Worm (Caenorhabditis elegans) whole organism, young adult: ENCODE data around the gene srx-46.

ENCODE experiments used
- C17E4.6 ChIP-seq: fragments of 200-800 bp; sonication (Bioruptor generic); IDR thresholded peaks from 2 replicates; pipeline ENCODE4 v1.3.6; 2022; ENCODE audit warnings: missing genetic modification reagents, missing genetic modification characterization, missing compliant biosample characterization
- D2030.7 ChIP-seq: fragments of 200-800 bp; sonication (Bioruptor generic); IDR thresholded peaks from 2 replicates; pipeline ENCODE4 v1.3.6; 2022; ENCODE audit warnings: missing genetic modification reagents, missing genetic modification characterization, missing compliant biosample characterization
- F55B11.4 ChIP-seq: sonication (generic microtip); optimal IDR thresholded peaks from 2 replicates; lab custom pipeline; 2016; ENCODE audit warnings: missing compliant biosample characterization, missing genetic modification characterization, borderline replicate concordance; ENCODE audit not compliant: insufficient read depth
- F57A8.1 ChIP-seq: fragments of 200-800 bp; sonication (Bioruptor generic); optimal IDR thresholded peaks from 2 replicates; lab custom pipeline; 2018; ENCODE audit warnings: mild to moderate bottlenecking, missing genetic modification characterization, moderate library complexity, missing compliant biosample characterization
- F57C9.4 ChIP-seq: sonication (generic microtip); optimal IDR thresholded peaks from 2 replicates; lab custom pipeline; 2017; ENCODE audit warnings: mild to moderate bottlenecking, missing genetic modification characterization, missing compliant biosample characterization
- K11D2.4 ChIP-seq: fragments of 200-800 bp; sonication (Bioruptor generic); IDR thresholded peaks from 2 replicates; pipeline ENCODE4 v1.3.6; 2022; ENCODE audit warnings: missing genetic modification reagents, missing genetic modification characterization, missing compliant biosample characterization
- K12H6.12 ChIP-seq: fragments of 200-800 bp; sonication (Bioruptor generic); optimal IDR thresholded peaks from 2 replicates; lab custom pipeline; 2018; ENCODE audit warnings: mild to moderate bottlenecking, missing genetic modification characterization, missing compliant biosample characterization
- T26A5.8 ChIP-seq: sonication (generic microtip); optimal IDR thresholded peaks from 2 replicates; lab custom pipeline; 2016; ENCODE audit warnings: missing genetic modification characterization, missing compliant biosample characterization
- Y53F4B.3 ChIP-seq: fragments of 200-800 bp; sonication (Bioruptor generic); IDR thresholded peaks from 2 replicates; pipeline ENCODE4 v1.3.6; 2022; ENCODE audit warnings: missing genetic modification reagents, missing genetic modification characterization, missing compliant biosample characterization
- Y53G8AR.9 ChIP-seq: fragments of 200-800 bp; sonication (Bioruptor generic); conservative IDR thresholded peaks from 2 replicates; pipeline ENCODE4 v1.3.6; 2022; ENCODE audit warnings: missing genetic modification reagents, missing genetic modification characterization, missing compliant biosample characterization
- Y67H2A.10 ChIP-seq: fragments of 200-800 bp; sonication (Bioruptor generic); conservative IDR thresholded peaks from 2 replicates; pipeline ENCODE4 v1.3.6; 2022; ENCODE audit warnings: missing genetic modification reagents, missing genetic modification characterization, missing compliant biosample characterization
- Y79H2A.3 ChIP-seq: fragments of 200-800 bp; sonication (Bioruptor generic); conservative IDR thresholded peaks from 2 replicates; pipeline ENCODE4 v1.3.6; 2022; ENCODE audit warnings: missing genetic modification reagents, missing genetic modification characterization, missing compliant biosample characterization
- aptf-2 ChIP-seq: fragments of 200-800 bp; sonication (Bioruptor generic); conservative IDR thresholded peaks from 2 replicates; pipeline ENCODE4 v1.3.6; 2022; ENCODE audit warnings: missing genetic modification reagents, missing genetic modification characterization, missing compliant biosample characterization
- aptf-3 ChIP-seq: fragments of 200-800 bp; sonication (Bioruptor generic); IDR thresholded peaks from 2 replicates; pipeline ENCODE4 v1.3.6; 2022; ENCODE audit warnings: missing genetic modification characterization, missing compliant biosample characterization
- atf-7 ChIP-seq: sonication (generic microtip); optimal IDR thresholded peaks from 2 replicates; lab custom pipeline; 2017; ENCODE audit warnings: mild to moderate bottlenecking, missing genetic modification characterization, missing compliant biosample characterization
- bed-1 ChIP-seq: fragments of 200-800 bp; sonication (Bioruptor generic); IDR thresholded peaks from 2 replicates; pipeline ENCODE4 v1.3.6; 2022; ENCODE audit warnings: missing genetic modification reagents, missing genetic modification characterization, missing compliant biosample characterization
- ccch-3 ChIP-seq: fragments of 200-800 bp; sonication (Bioruptor generic); optimal IDR thresholded peaks from 2 replicates; lab custom pipeline; 2018; ENCODE audit warnings: mild to moderate bottlenecking, missing genetic modification characterization, missing compliant biosample characterization
- ceh-27 ChIP-seq: fragments of 200-800 bp; sonication (Bioruptor generic); optimal IDR thresholded peaks from 2 replicates; lab custom pipeline; 2018; ENCODE audit warnings: mild to moderate bottlenecking, missing genetic modification characterization, moderate library complexity, missing compliant biosample characterization
- ceh-58 ChIP-seq: fragments of 200-800 bp; sonication (Bioruptor generic); IDR thresholded peaks from 2 replicates; pipeline ENCODE4 v1.3.6; 2022; ENCODE audit warnings: missing genetic modification characterization, missing compliant biosample characterization
- ceh-79 ChIP-seq: sonication (generic microtip); optimal IDR thresholded peaks from 2 replicates; lab custom pipeline; 2017; ENCODE audit warnings: mild to moderate bottlenecking, missing genetic modification characterization, missing compliant biosample characterization
- ceh-91 ChIP-seq: fragments of 200-800 bp; sonication (Bioruptor generic); IDR thresholded peaks from 2 replicates; pipeline ENCODE4 v1.3.6; 2022; ENCODE audit warnings: missing genetic modification reagents, missing genetic modification characterization, missing compliant biosample characterization
- efl-1 ChIP-seq: fragments of 150-350 bp; optimal IDR thresholded peaks from 2 replicates; lab custom pipeline; 2014; ENCODE audit warnings: missing biosample characterization, missing genetic modification reagents, missing genetic modification characterization
- egrh-3 ChIP-seq: fragments of 200-800 bp; sonication (Bioruptor generic); IDR thresholded peaks from 2 replicates; pipeline ENCODE4 v1.3.6; 2022; ENCODE audit warnings: missing genetic modification reagents, missing genetic modification characterization, missing compliant biosample characterization
- fkh-3 ChIP-seq: sonication (generic microtip); optimal IDR thresholded peaks from 2 replicates; lab custom pipeline; 2016; ENCODE audit warnings: mild to moderate bottlenecking, missing genetic modification characterization, missing compliant biosample characterization
- hrde-1 ChIP-seq: sonication (generic microtip); optimal IDR thresholded peaks from 2 replicates; lab custom pipeline; 2016; ENCODE audit warnings: missing genetic modification characterization, mild to moderate bottlenecking, missing compliant biosample characterization, moderate library complexity, missing genotype, missing genetic modification reagents, borderline replicate concordance
- hsf-1 ChIP-seq: fragments of 200-800 bp; sonication (Bioruptor generic); IDR thresholded peaks from 2 replicates; pipeline ENCODE4 v1.3.6; 2022; ENCODE audit warnings: missing genetic modification reagents, missing genetic modification characterization, missing compliant biosample characterization
- lag-1 ChIP-seq: fragments of 200-800 bp; sonication (Bioruptor generic); IDR thresholded peaks from 2 replicates; pipeline ENCODE4 v1.3.6; 2022; ENCODE audit warnings: missing genetic modification reagents, missing genetic modification characterization, missing compliant biosample characterization
- lin-40 ChIP-seq: sonication (generic microtip); optimal IDR thresholded peaks from 2 replicates; lab custom pipeline; 2016; ENCODE audit warnings: missing genetic modification characterization, mild to moderate bottlenecking, missing compliant biosample characterization, missing genotype, missing genetic modification reagents
- lsy-27 ChIP-seq: sonication (generic microtip); optimal IDR thresholded peaks from 2 replicates; lab custom pipeline; 2017; ENCODE audit warnings: missing genetic modification characterization, mild to moderate bottlenecking, missing compliant biosample characterization, antibody characterized with exemption, missing genotype, borderline replicate concordance; ENCODE audit not compliant: insufficient read depth
- madf-10 ChIP-seq: sonication (generic microtip); optimal IDR thresholded peaks from 2 replicates; lab custom pipeline; 2016; ENCODE audit warnings: mild to moderate bottlenecking, missing genetic modification characterization, missing compliant biosample characterization
- mxl-1 ChIP-seq: sonication (generic microtip); optimal IDR thresholded peaks from 2 replicates; lab custom pipeline; 2016; ENCODE audit warnings: missing genetic modification characterization, missing compliant biosample characterization
- nfya-2 ChIP-seq: fragments of 200-800 bp; sonication (Bioruptor generic); IDR thresholded peaks from 2 replicates; pipeline ENCODE4 v1.3.6; 2022; ENCODE audit warnings: missing genetic modification reagents, missing genetic modification characterization, missing compliant biosample characterization
- nfyb-1 ChIP-seq: fragments of 200-800 bp; sonication (Bioruptor generic); IDR thresholded peaks from 2 replicates; pipeline ENCODE4 v1.3.6; 2022; ENCODE audit warnings: missing genetic modification reagents, missing genetic modification characterization, missing compliant biosample characterization
- nhr-120 ChIP-seq: fragments of 200-800 bp; sonication (Bioruptor generic); IDR thresholded peaks from 2 replicates; pipeline ENCODE4 v1.3.6; 2022; ENCODE audit warnings: missing genetic modification characterization, missing compliant biosample characterization
- nhr-179 ChIP-seq: sonication (generic microtip); optimal IDR thresholded peaks from 2 replicates; lab custom pipeline; 2016; ENCODE audit warnings: mild to moderate bottlenecking, missing genetic modification characterization, missing compliant biosample characterization
- nhr-90 ChIP-seq: sonication (generic microtip); optimal IDR thresholded peaks from 2 replicates; lab custom pipeline; 2016; ENCODE audit warnings: missing genotype, mild to moderate bottlenecking, missing genetic modification characterization, missing compliant biosample characterization
- sea-2 ChIP-seq: fragments of 200-800 bp; sonication (Bioruptor generic); IDR thresholded peaks from 2 replicates; pipeline ENCODE4 v1.3.6; 2022; ENCODE audit warnings: missing genetic modification characterization, missing compliant biosample characterization
- snpc-1.1 ChIP-seq: sonication (generic microtip); optimal IDR thresholded peaks from 2 replicates; lab custom pipeline; 2017; ENCODE audit warnings: missing genetic modification characterization, mild to moderate bottlenecking, missing compliant biosample characterization, antibody characterized with exemption, moderate library complexity, missing genotype, missing genetic modification reagents; ENCODE audit not compliant: insufficient read depth
- snpc-1.3 ChIP-seq: sonication (generic microtip); optimal IDR thresholded peaks from 2 replicates; lab custom pipeline; 2017; ENCODE audit warnings: missing genetic modification characterization, mild to moderate bottlenecking, missing compliant biosample characterization, antibody characterized with exemption, moderate library complexity, missing genotype, missing genetic modification reagents; ENCODE audit not compliant: insufficient read depth
- somi-1 ChIP-seq: fragments of 200-800 bp; sonication (Bioruptor generic); optimal IDR thresholded peaks from 2 replicates; lab custom pipeline; 2018; ENCODE audit warnings: mild to moderate bottlenecking, missing genetic modification characterization, missing compliant biosample characterization
- sptf-2 ChIP-seq: fragments of 200-800 bp; sonication (Bioruptor generic); optimal IDR thresholded peaks from 2 replicates; lab custom pipeline; 2018; ENCODE audit warnings: mild to moderate bottlenecking, missing genetic modification characterization, missing compliant biosample characterization
- tbp1 ChIP-seq: fragments of 200-800 bp; sonication (Bioruptor generic); optimal IDR thresholded peaks from 2 replicates; lab custom pipeline; 2018; ENCODE audit warnings: mild to moderate bottlenecking, missing genetic modification characterization, missing compliant biosample characterization
- tlf-1 ChIP-seq: fragments of 200-800 bp; sonication (Bioruptor generic); optimal IDR thresholded peaks from 2 replicates; lab custom pipeline; 2018; ENCODE audit warnings: mild to moderate bottlenecking, missing genetic modification characterization, missing compliant biosample characterization
- zim-3 ChIP-seq: sonication (generic microtip); optimal IDR thresholded peaks from 2 replicates; lab custom pipeline; 2017; ENCODE audit warnings: mild to moderate bottlenecking, missing genetic modification characterization, moderate library complexity, missing compliant biosample characterization
- ztf-18 ChIP-seq: sonication (generic microtip); optimal IDR thresholded peaks from 2 replicates; lab custom pipeline; 2016; ENCODE audit warnings: missing genotype, mild to moderate bottlenecking, missing genetic modification characterization, missing compliant biosample characterization
- ztf-22 ChIP-seq: fragments of 200-800 bp; sonication (Bioruptor generic); optimal IDR thresholded peaks from 2 replicates; lab custom pipeline; 2018; ENCODE audit warnings: mild to moderate bottlenecking, missing genetic modification characterization, moderate library complexity, missing compliant biosample characterization
- ztf-25 ChIP-seq: fragments of 200-800 bp; sonication (Bioruptor generic); IDR thresholded peaks from 2 replicates; pipeline ENCODE4 v1.3.6; 2022; ENCODE audit warnings: missing genetic modification reagents, missing genetic modification characterization, missing compliant biosample characterization

srx-46 gene

ce11 chrV:9342965-9343628 lies 9.9 kb upstream of the srx-46 start (continued):
- TF ChIP-seq egrh-3 (GFP tag; lab: Robert Waterston, UW): peak; percentile 31; the same call in 1 of the 2 replicates
- peak; percentile 43; the same call in 1 of the 2 replicates for TF ChIP-seq hsf-1
- no peak for TF ChIP-seq Y53F4B.3 (GFP tag; lab: Robert Waterston, UW)
- TF ChIP-seq F57C9.4 (tag; lab: Kevin White, UChicago): no peak
- no peak for TF ChIP-seq T26A5.8 (tag; lab: Kevin White, UChicago)
- no peak for TF ChIP-seq nhr-90 (tag; lab: Kevin White, UChicago)
- TF ChIP-seq ztf-18 (tag; lab: Kevin White, UChicago): no peak
- no peak for TF ChIP-seq nhr-179
- peak; percentile 15 for TF ChIP-seq snpc-1.1 (tag; lab: Kevin White, UChicago)
- no peak for TF ChIP-seq fkh-3 (tag; lab: Kevin White, UChicago)
- TF ChIP-seq mxl-1 (tag; lab: Kevin White, UChicago): no peak
- no peak for TF ChIP-seq aptf-2
- TF ChIP-seq Y53G8AR.9 (GFP tag; lab: Robert Waterston, UW): peak; percentile 92
- peak; percentile 69; the same call in 1 of the 2 replicates for TF ChIP-seq ceh-58 (GFP tag; lab: Robert Waterston, UW)
- no peak for TF ChIP-seq nhr-120 (GFP tag; lab: Robert Waterston, UW)
- TF ChIP-seq ceh-91 (GFP tag; lab: Robert Waterston, UW): peak; percentile 60; the same call in 1 of the 2 replicates
- no peak for TF ChIP-seq K12H6.12 (tag; lab: Kevin White, UChicago)
- TF ChIP-seq D2030.7 (GFP tag; lab: Robert Waterston, UW): peak; percentile 49; the same call in 1 of the 2 replicates
- TF ChIP-seq nfyb-1 (GFP tag; lab: Robert Waterston, UW): peak; percentile 86
- TF ChIP-seq K11D2.4 (GFP tag; lab: Robert Waterston, UW): peak; percentile 82
- TF ChIP-seq bed-1: 0 out of 2 replicates have a peak, but pooled peaks have one; percentile 8
- TF ChIP-seq nfya-2 (GFP tag; lab: Robert Waterston, UW): no peak
- TF ChIP-seq somi-1 (GFP tag; lab: Kevin White, UChicago): no peak
- TF ChIP-seq Y67H2A.10 (GFP tag; lab: Robert Waterston, UW): no peak; the same call in 1 of the 2 replicates
- TF ChIP-seq atf-7: peak; percentile 47
- no peak for TF ChIP-seq ztf-25 (GFP tag; lab: Robert Waterston, UW)
- TF ChIP-seq tlf-1: peak; percentile 34
- peak; percentile 57; the same call in 1 of the 2 replicates for TF ChIP-seq aptf-3 (GFP tag; lab: Robert Waterston, UW)
- TF ChIP-seq C17E4.6 (GFP tag; lab: Robert Waterston, UW): peak; percentile 22; the same call in 1 of the 2 replicates
- no peak for TF ChIP-seq ceh-79 (tag; lab: Kevin White, UChicago)
- no peak for TF ChIP-seq lag-1 (GFP tag; lab: Robert Waterston, UW)
- no peak for TF ChIP-seq sea-2 (GFP tag; lab: Robert Waterston, UW)
- no peak for TF ChIP-seq madf-10 (tag; lab: Kevin White, UChicago)
- no peak for TF ChIP-seq efl-1 (GFP tag; lab: Kevin White, UChicago)
- peak; percentile 91 for TF ChIP-seq Y79H2A.3 (GFP tag; lab: Robert Waterston, UW)
- TF ChIP-seq lin-40 (tag; lab: Kevin White, UChicago): no peak
- no peak for TF ChIP-seq lsy-27 (tag; lab: Kevin White, UChicago)
- no peak for TF ChIP-seq sptf-2 (GFP tag; lab: Kevin White, UChicago)
- TF ChIP-seq zim-3 (tag; lab: Kevin White, UChicago): no peak
- TF ChIP-seq tbp1 (GFP tag; lab: Kevin White, UChicago): no peak
- no peak for TF ChIP-seq ceh-27 (GFP tag; lab: Kevin White, UChicago)
- no peak for TF ChIP-seq ztf-22
- no peak for TF ChIP-seq snpc-1.3
- TF ChIP-seq F57A8.1 (GFP tag; lab: Kevin White, UChicago): no peak
- no peak for TF ChIP-seq F55B11.4 (tag; lab: Kevin White, UChicago)
- no peak for TF ChIP-seq ccch-3 (GFP tag; lab: Kevin White, UChicago)
- TF ChIP-seq hrde-1: peak; percentile 44
